Worm (Caenorhabditis elegans) whole organism, late embryonic: ENCODE data around the gene rsp-1.

ENCODE experiments used
- C08G9.2 ChIP-seq: sonication (generic microtip); optimal IDR thresholded peaks from 2 replicates; lab custom pipeline; 2016; ENCODE audit warnings: mild to moderate bottlenecking, missing genetic modification characterization, moderate library complexity, missing compliant biosample characterization
- ceh-18 ChIP-seq: sonication (generic microtip); optimal IDR thresholded peaks from 2 replicates; lab custom pipeline; 2016; ENCODE audit warnings: missing genetic modification characterization, missing compliant biosample characterization
- nhr-11 ChIP-seq: fragments of 150-350 bp; optimal IDR thresholded peaks from 2 replicates; lab custom pipeline; 2014; ENCODE audit warnings: missing biosample characterization, missing genetic modification characterization
- rnt-1 ChIP-seq: sonication (generic microtip); optimal IDR thresholded peaks from 2 replicates; lab custom pipeline; 2016; ENCODE audit warnings: missing genetic modification characterization, missing compliant biosample characterization

- TF ChIP-seq ceh-18 (tag; lab: Kevin White, UChicago) (no peak), C08G9.2 (tag; lab: Kevin White, UChicago) (no peak), nhr-11 (tag; lab: Kevin White, UChicago) (no peak), rnt-1 (tag; lab: Kevin White, UChicago) (no peak)
Measured at ce11 chrII:11444973-11445372, 8.2 kb upstream of the rsp-1 start, which contains the start of gene W02B12.13.
